Worm (Caenorhabditis elegans) whole organism, early embryonic: ENCODE measurements around the gene dpy-19.

Experiments used
- F13C5.2 ChIP-seq: sonication (generic microtip); optimal IDR thresholded peaks from 2 replicates; lab custom pipeline; 2017; ENCODE audit warnings: mild to moderate bottlenecking, missing genetic modification characterization, inconsistent platforms, missing compliant biosample characterization
- aly-1 ChIP-seq: sonication (generic microtip); optimal IDR thresholded peaks from 2 replicates; lab custom pipeline; 2016; ENCODE audit warnings: missing genetic modification characterization, missing compliant biosample characterization
- ama-1 ChIP-seq: fragments of 150-350 bp; optimal IDR thresholded peaks from 2 replicates; lab custom pipeline; 2014
- ceh-13 ChIP-seq: fragments of 200-800 bp; sonication (Bioruptor generic); optimal IDR thresholded peaks from 2 replicates; lab custom pipeline; 2018; ENCODE audit warnings: mild to moderate bottlenecking, missing genetic modification characterization, missing compliant biosample characterization
- hmg-4 ChIP-seq: fragments of 200-800 bp; sonication (Bioruptor generic); optimal IDR thresholded peaks from 2 replicates; lab custom pipeline; 2018; ENCODE audit warnings: mild to moderate bottlenecking, missing genetic modification characterization, missing compliant biosample characterization
- pes-1 ChIP-seq: fragments of 200-800 bp; sonication (Bioruptor generic); IDR thresholded peaks from 2 replicates; pipeline ENCODE4 v1.3.6; 2022; ENCODE audit warnings: missing genetic modification reagents, missing genetic modification characterization, missing compliant biosample characterization
- scrt-1 ChIP-seq: fragments of 200-800 bp; sonication (Bioruptor generic); IDR thresholded peaks from 2 replicates; pipeline ENCODE4 v1.3.6; 2022; ENCODE audit warnings: missing genetic modification characterization, missing compliant biosample characterization
- sea-1 ChIP-seq: fragments of 200-800 bp; sonication (Bioruptor generic); conservative IDR thresholded peaks from 2 replicates; pipeline ENCODE4 v1.3.6; 2022; ENCODE audit warnings: missing genetic modification characterization, missing compliant biosample characterization
- tbx-37 ChIP-seq: fragments of 200-800 bp; sonication (Bioruptor generic); conservative IDR thresholded peaks from 2 replicates; pipeline ENCODE4 v1.3.6; 2022; ENCODE audit warnings: missing genetic modification reagents, missing genetic modification characterization, missing compliant biosample characterization
- tra-4 ChIP-seq: sonication (generic microtip); optimal IDR thresholded peaks from 2 replicates; lab custom pipeline; 2017; ENCODE audit warnings: missing genetic modification characterization, missing compliant biosample characterization

- no peak for TF ChIP-seq ama-1
- TF ChIP-seq tbx-37 = no peak
- TF ChIP-seq pes-1 (GFP tag; lab: Robert Waterston, UW) = no peak
- no peak for TF ChIP-seq tra-4
- TF ChIP-seq scrt-1 = no peak
- TF ChIP-seq ceh-13 (GFP tag; lab: Kevin White, UChicago) = no peak
- no peak for TF ChIP-seq F13C5.2 (tag; lab: Kevin White, UChicago)
- TF ChIP-seq hmg-4 (GFP tag; lab: Kevin White, UChicago) = no peak
- TF ChIP-seq sea-1 (GFP tag; lab: Robert Waterston, UW) = no peak
- no peak for TF ChIP-seq aly-1 (tag; lab: Kevin White, UChicago)
These were observed 36.4 kb downstream of the dpy-19 start, which contains the start of gene dnj-10 for ce11 chrIII:8630833-8631232.
